Worm (Caenorhabditis elegans): ENCODE measurements around the gene mup-4.

The mup-4 gene

DNA sequence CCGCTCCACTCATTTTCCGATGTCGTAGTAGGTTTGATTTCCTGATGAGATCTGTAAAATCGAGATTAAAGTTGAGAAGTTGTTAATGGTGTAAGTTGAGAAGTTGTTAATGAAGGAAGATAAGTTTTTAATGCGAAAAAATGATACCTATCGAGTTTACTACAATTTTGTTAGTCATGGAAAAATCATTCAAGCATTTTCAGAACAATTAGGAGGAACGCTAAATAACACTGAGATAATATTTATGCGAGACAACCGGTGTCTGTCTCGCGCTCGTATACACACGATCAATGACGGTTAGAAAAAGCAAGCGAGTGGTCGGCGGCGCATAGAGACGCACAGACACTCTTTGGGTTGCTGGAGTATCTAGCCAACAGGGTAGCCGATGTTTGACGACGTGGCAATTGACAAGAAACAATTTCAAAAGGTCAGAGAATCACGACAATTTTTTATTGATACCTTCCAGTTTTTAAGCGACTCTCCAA is 8.9 kb upstream of the mup-4 start, which contains the start of gene cgh-1:
TSS of gene cgh-1 (minus strand) at position 51 of the 485 bp plus-strand sequence.
- TF ChIP-seq elt-3 (tag; optimal IDR thresholded peaks at IDR 0.05) (no peak), ama-1 (optimal IDR thresholded peaks at IDR 0.05) (peak; percentile 13)

DNA sequence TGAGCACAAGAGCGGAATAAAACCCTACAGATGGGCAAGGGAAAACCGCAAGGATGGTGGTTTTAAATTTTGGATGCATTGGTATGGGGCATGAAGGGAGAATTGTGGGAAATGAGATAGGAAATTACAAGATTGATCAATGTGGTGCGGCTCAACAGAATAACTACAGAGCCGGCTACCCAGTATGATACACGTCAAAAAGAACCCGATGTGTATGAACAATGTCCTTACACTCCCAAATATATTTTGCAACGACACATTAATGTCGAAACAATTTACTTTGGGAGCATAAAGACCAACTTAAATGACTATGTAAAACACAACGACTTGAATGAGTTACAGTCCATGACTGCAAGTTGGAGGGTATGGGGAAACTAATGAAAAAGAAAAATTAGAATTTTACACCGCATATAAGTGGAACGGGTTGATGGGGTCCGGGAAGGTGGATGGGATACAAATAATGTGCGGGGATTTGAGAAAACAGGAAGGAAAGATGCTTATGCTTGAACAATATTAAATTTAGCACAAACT is 6.8 kb upstream of the mup-4 start:
- TF ChIP-seq fkh-10 (GFP tag; optimal IDR thresholded peaks at IDR 0.05) (no peak), ama-1 (optimal IDR thresholded peaks at IDR 0.05) (peak; percentile 14), elt-2 (tag; optimal IDR thresholded peaks at IDR 0.05) (no peak)

DNA sequence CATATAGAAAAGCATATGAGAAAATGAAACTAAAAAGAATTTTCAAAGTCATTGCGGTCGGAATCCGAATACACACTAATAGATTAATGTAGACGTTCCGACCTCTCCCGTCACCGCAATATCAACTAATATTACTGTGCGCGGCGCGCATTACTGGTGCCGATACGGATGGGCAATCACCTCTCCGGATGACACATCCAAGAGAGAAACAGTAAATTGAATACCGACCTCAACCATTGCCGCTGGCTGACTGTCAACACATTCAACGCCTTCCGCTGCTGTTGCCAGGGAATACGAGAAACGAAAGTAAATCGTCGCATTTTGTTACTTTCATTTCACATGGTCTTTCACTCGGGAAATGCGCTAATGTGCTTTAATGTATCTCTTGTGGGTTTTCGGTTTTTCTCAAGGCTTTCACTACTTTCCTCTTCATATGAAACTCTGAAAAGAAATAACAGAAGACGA is 6.0 kb upstream of the mup-4 start:
- TF ChIP-seq nhr-43 (tag; optimal IDR thresholded peaks at IDR 0.05; ENCODE audit: poor library complexity, severe bottlenecking) (peak; percentile 43), nhr-25 (tag; optimal IDR thresholded peaks at IDR 0.05) (no peak), fkh-2 (tag; optimal IDR thresholded peaks at IDR 0.05) (no peak), egl-5 (tag; optimal IDR thresholded peaks at IDR 0.05) (peak; percentile 23), lin-39 (tag; optimal IDR thresholded peaks at IDR 0.05) (no peak), fos-1 (tag; optimal IDR thresholded peaks at IDR 0.05) (no peak), nhr-11 (tag; optimal IDR thresholded peaks at IDR 0.05) (no peak), zag-1 (tag; optimal IDR thresholded peaks at IDR 0.05) (no peak), lin-15B (tag; optimal IDR thresholded peaks at IDR 0.05) (no peak), lsy-12 (tag; optimal IDR thresholded peaks at IDR 0.05) (no peak), sea-2 (GFP tag; optimal IDR thresholded peaks at IDR 0.05) (no peak), ama-1 (optimal IDR thresholded peaks at IDR 0.05) (peak; percentile 72), daf-12 (tag; optimal IDR thresholded peaks at IDR 0.05) (no peak), ceh-16 (tag; optimal IDR thresholded peaks at IDR 0.05) (no peak), mml-1 (tag; optimal IDR thresholded peaks at IDR 0.05) (no peak), nhr-23 (tag; optimal IDR thresholded peaks at IDR 0.05) (no peak), nfya-1 (tag; optimal IDR thresholded peaks at IDR 0.05; ENCODE audit: insufficient read depth) (no peak), pqm-1 (tag; optimal IDR thresholded peaks at IDR 0.05) (no peak), ZK546.5 (tag; optimal IDR thresholded peaks at IDR 0.05) (no peak)

DNA sequence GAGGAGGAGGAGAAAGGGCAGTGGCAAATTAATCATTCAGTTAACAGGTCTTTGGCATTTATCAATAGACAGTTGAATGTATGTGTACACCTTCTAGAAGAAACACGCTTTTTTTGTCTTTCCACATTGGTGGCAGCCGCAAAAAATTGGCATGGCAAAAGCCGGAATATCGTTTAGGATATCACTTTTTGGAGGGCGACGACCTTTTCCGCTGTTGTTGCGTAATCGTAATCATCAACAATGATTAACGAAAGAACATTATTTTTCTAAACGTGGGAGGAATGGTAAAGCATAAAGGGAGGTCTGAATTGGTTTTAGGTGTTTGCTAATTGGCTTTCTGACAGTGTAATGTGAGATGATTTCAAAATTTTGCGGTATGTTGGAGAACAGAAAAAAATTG is 3.0 kb upstream of the mup-4 start:
- TF ChIP-seq lsy-12 (tag; optimal IDR thresholded peaks at IDR 0.05) (no peak), nhr-25 (tag; optimal IDR thresholded peaks at IDR 0.05) (peak; percentile 74), elt-1 (tag; optimal IDR thresholded peaks at IDR 0.05) (no peak), R02D3.7 (tag; optimal IDR thresholded peaks at IDR 0.05) (no peak), nfya-1 (tag; optimal IDR thresholded peaks at IDR 0.05; ENCODE audit: insufficient read depth) (peak; percentile 9), lin-15B (tag; optimal IDR thresholded peaks at IDR 0.05) (no peak), nhr-43 (tag; optimal IDR thresholded peaks at IDR 0.05; ENCODE audit: poor library complexity, severe bottlenecking) (peak; percentile 66), jun-1 (tag; optimal IDR thresholded peaks at IDR 0.05) (no peak)

DNA sequence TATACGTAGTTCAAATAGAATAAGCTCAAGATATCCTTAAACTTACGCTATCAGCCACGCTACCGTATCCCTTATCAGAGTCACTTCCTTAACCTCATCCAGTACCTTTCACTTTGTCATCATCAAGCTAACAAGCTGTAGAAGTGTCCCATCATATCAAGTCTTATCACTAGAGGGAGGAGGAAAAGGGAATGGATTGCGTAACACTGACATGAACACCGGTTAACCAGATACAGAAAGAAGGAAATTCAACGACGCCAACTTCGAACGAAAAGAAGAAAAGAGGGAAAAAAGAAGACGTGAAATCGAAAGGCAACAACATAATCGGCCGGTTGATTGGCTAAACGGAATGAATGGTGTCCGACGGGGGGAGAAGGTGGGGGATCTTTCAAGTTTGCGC is 1.2 kb upstream of the mup-4 start:
- TF ChIP-seq nhr-43 (tag; optimal IDR thresholded peaks at IDR 0.05; ENCODE audit: poor library complexity, severe bottlenecking) (peak; percentile 32), nfya-1 (tag; optimal IDR thresholded peaks at IDR 0.05; ENCODE audit: insufficient read depth) (peak; percentile 6), fkh-2 (tag; optimal IDR thresholded peaks at IDR 0.05) (no peak), elt-3 (tag; optimal IDR thresholded peaks at IDR 0.05) (peak in 2 of 3 experiments; percentile 13 to 44), nhr-23 (tag; optimal IDR thresholded peaks at IDR 0.05) (no peak), nhr-25 (tag; optimal IDR thresholded peaks at IDR 0.05) (peak; percentile 20), mml-1 (tag; optimal IDR thresholded peaks at IDR 0.05) (no peak)

DNA sequence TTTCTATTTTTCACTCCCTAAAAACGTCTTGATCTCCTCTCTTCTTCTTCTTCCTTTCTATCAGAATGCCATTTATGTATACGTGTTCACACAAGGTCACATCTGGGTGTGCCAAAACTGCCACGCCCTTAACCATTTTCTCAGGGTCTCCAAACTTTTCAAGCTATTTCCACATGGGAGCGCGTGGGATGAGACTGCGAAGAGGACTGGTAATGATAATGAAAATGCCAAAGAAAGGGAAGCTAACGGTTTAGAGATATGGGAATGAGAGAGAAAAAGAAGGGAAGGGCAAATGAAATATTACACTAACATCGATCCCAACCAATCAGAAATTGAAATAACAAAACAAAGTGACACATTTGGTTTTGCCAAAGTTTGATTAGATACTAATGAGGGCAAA is 602 bp downstream of the mup-4 start:
- TF ChIP-seq nhr-237 (tag; optimal IDR thresholded peaks at IDR 0.05) = no peak
- TF ChIP-seq ZK546.5 (tag; optimal IDR thresholded peaks at IDR 0.05) = no peak
- TF ChIP-seq ztf-11 (tag; optimal IDR thresholded peaks at IDR 0.05) = no peak
- no peak for TF ChIP-seq nhr-76 (tag; optimal IDR thresholded peaks at IDR 0.05)
- no peak for TF ChIP-seq mml-1 (tag; optimal IDR thresholded peaks at IDR 0.05)
- no peak for TF ChIP-seq elt-1 (tag; optimal IDR thresholded peaks at IDR 0.05)
- peak in 2 of 3 experiments; percentile 30 to 90 for TF ChIP-seq elt-3 (tag; optimal IDR thresholded peaks at IDR 0.05)
- peak; percentile 3 for TF ChIP-seq nhr-43 (tag; optimal IDR thresholded peaks at IDR 0.05; ENCODE audit: poor library complexity, severe bottlenecking)
- peak; percentile 17 for TF ChIP-seq mdl-1 (tag; optimal IDR thresholded peaks at IDR 0.05)
- no peak for TF ChIP-seq pqm-1 (tag; optimal IDR thresholded peaks at IDR 0.05)
- no peak for TF ChIP-seq fos-1 (tag; optimal IDR thresholded peaks at IDR 0.05)
- TF ChIP-seq daf-12 (tag; optimal IDR thresholded peaks at IDR 0.05) = no peak
- TF ChIP-seq ztf-4 (tag; optimal IDR thresholded peaks at IDR 0.05) = no peak
- no peak for TF ChIP-seq hmg-11 (tag; optimal IDR thresholded peaks at IDR 0.05)
- TF ChIP-seq nhr-25 (tag; optimal IDR thresholded peaks at IDR 0.05) = peak; percentile 83
- peak; percentile 33 for TF ChIP-seq nfya-1 (tag; optimal IDR thresholded peaks at IDR 0.05; ENCODE audit: insufficient read depth)
- TF ChIP-seq nhr-28 (tag; optimal IDR thresholded peaks at IDR 0.05) = no peak
- no peak for TF ChIP-seq nhr-67 (tag; optimal IDR thresholded peaks at IDR 0.05)
- TF ChIP-seq elt-2 (tag; optimal IDR thresholded peaks at IDR 0.05) = no peak
- TF ChIP-seq nhr-11 (tag; optimal IDR thresholded peaks at IDR 0.05) = no peak
- TF ChIP-seq sea-2 (GFP tag; optimal IDR thresholded peaks at IDR 0.05) = no peak
